Fruit fly (Drosophila melanogaster) whole organism, embryonic: ENCODE data around the gene Catsup.

Experiments used
- Adf1 ChIP-seq: fragments of 200-800 bp; sonication (Bioruptor generic); IDR thresholded peaks from 2 replicates; pipeline ENCODE4 v1.3.6; 2022; ENCODE audit warnings: missing biosample characterization, missing genetic modification characterization
- Antp ChIP-seq: fragments of 200-800 bp; sonication (Bioruptor generic); optimal IDR thresholded peaks from 3 replicates; lab custom pipeline; 2016; ENCODE audit warnings: missing biosample characterization, missing genetic modification characterization
- CG10979 ChIP-seq: fragments of 200-800 bp; sonication (Bioruptor generic); optimal IDR thresholded peaks from 2 replicates; lab custom pipeline; 2018; ENCODE audit warnings: missing biosample characterization, mild to moderate bottlenecking, missing genetic modification characterization, moderate library complexity
- CG11456 ChIP-seq: fragments of 200-800 bp; sonication (Bioruptor generic); IDR thresholded peaks from 3 replicates; pipeline ENCODE4 v1.3.6; 2022; ENCODE audit warnings: missing biosample characterization, missing genetic modification characterization
- CG12104 ChIP-seq: fragments of 200-800 bp; sonication (Bioruptor generic); optimal IDR thresholded peaks from 3 replicates; lab custom pipeline; 2016; ENCODE audit warnings: missing biosample characterization, missing genetic modification characterization
- CG12219 ChIP-seq: fragments of 200-800 bp; sonication (Bioruptor generic); optimal IDR thresholded peaks from 3 replicates; lab custom pipeline; 2018; ENCODE audit warnings: missing biosample characterization, mild to moderate bottlenecking, missing genetic modification characterization
- CG15073 ChIP-seq: fragments of 200-800 bp; sonication (Bioruptor generic); optimal IDR thresholded peaks from 2 replicates; lab custom pipeline; 2016; ENCODE audit warnings: missing biosample characterization, missing genetic modification characterization
- CG17361 ChIP-seq: fragments of 200-800 bp; sonication (Bioruptor generic); IDR thresholded peaks from 3 replicates; pipeline ENCODE4 v1.3.6; 2022; ENCODE audit warnings: missing biosample characterization, missing genetic modification characterization
- CG18764 ChIP-seq: fragments of 200-800 bp; sonication (Bioruptor generic); optimal IDR thresholded peaks from 3 replicates; lab custom pipeline; 2016; ENCODE audit warnings: missing biosample characterization, missing genetic modification characterization
- CG2199 ChIP-seq: fragments of 200-800 bp; sonication (Bioruptor generic); IDR thresholded peaks from 3 replicates; pipeline ENCODE4 v1.3.6; 2022; ENCODE audit warnings: missing biosample characterization, missing genetic modification characterization
- CG2202 ChIP-seq: fragments of 200-800 bp; sonication (Bioruptor generic); optimal IDR thresholded peaks from 2 replicates; lab custom pipeline; 2018; ENCODE audit warnings: missing biosample characterization, mild to moderate bottlenecking, missing genetic modification characterization
- CG43689 ChIP-seq: fragments of 200-800 bp; sonication (Bioruptor generic); IDR thresholded peaks from 2 replicates; pipeline ENCODE4 v1.3.6; 2022; ENCODE audit warnings: missing biosample characterization, missing genetic modification characterization
- CG7271 ChIP-seq: fragments of 200-800 bp; sonication (Bioruptor generic); optimal IDR thresholded peaks from 2 replicates; lab custom pipeline; 2018; ENCODE audit warnings: missing biosample characterization, mild to moderate bottlenecking, missing genetic modification characterization, moderate library complexity
- CHES-1-like ChIP-seq: fragments of 200-800 bp; sonication (Bioruptor generic); optimal IDR thresholded peaks from 2 replicates; lab custom pipeline; 2016; ENCODE audit warnings: missing biosample characterization, missing genetic modification characterization
- Dek ChIP-seq: fragments of 200-800 bp; sonication (Bioruptor generic); optimal IDR thresholded peaks from 3 replicates; lab custom pipeline; 2019; ENCODE audit warnings: missing biosample characterization, mild to moderate bottlenecking, missing genetic modification characterization, moderate library complexity
- Dfd ChIP-seq, 2 experiments: fragments of >200 bp; optimal IDR thresholded peaks; 2 replicates each; lab custom pipeline; 2017; ENCODE audit warnings: missing biosample characterization in 2 of 2, missing genetic modification characterization in 2 of 2
- Ets65A ChIP-seq: fragments of 200-800 bp; sonication (Bioruptor generic); peaks from one replicate; lab custom pipeline; 2016; ENCODE audit warnings: missing biosample characterization, missing genetic modification characterization
- Fer1 ChIP-seq: fragments of 200-800 bp; sonication (Bioruptor generic); optimal IDR thresholded peaks from 2 replicates; lab custom pipeline; 2017; ENCODE audit warnings: missing biosample characterization, mild to moderate bottlenecking, missing genetic modification characterization
- HmgD ChIP-seq: fragments of 200-800 bp; sonication (Bioruptor generic); optimal IDR thresholded peaks from 3 replicates; lab custom pipeline; 2016; ENCODE audit warnings: missing biosample characterization, missing genetic modification characterization
- Hsf ChIP-seq: fragments of 200-800 bp; sonication (Bioruptor generic); optimal IDR thresholded peaks from 3 replicates; lab custom pipeline; 2016; ENCODE audit warnings: missing biosample characterization, missing genetic modification characterization
- Nf-YA ChIP-seq: fragments of 200-800 bp; sonication (Bioruptor generic); IDR thresholded peaks from 2 replicates; pipeline ENCODE4 v1.3.6; 2022; ENCODE audit warnings: missing biosample characterization, missing genetic modification characterization
- Nf-YB ChIP-seq: fragments of 200-800 bp; sonication (Bioruptor generic); optimal IDR thresholded peaks from 3 replicates; lab custom pipeline; 2019; ENCODE audit warnings: missing biosample characterization, mild to moderate bottlenecking, missing genetic modification characterization, moderate library complexity
- Scr ChIP-seq: fragments of 200-800 bp; sonication (Bioruptor generic); IDR thresholded peaks from 2 replicates; pipeline ENCODE4 v1.3.6; 2022; ENCODE audit warnings: missing biosample characterization, missing genetic modification characterization; ENCODE audit not compliant: partially characterized antibody
- Xrp1 ChIP-seq: fragments of 200-800 bp; sonication (Bioruptor generic); IDR thresholded peaks from 2 replicates; pipeline ENCODE4 v1.3.6; 2022; ENCODE audit warnings: missing biosample characterization, missing genetic modification characterization
- ash1 ChIP-seq: fragments of 200-800 bp; sonication (Bioruptor generic); optimal IDR thresholded peaks from 2 replicates; lab custom pipeline; 2018; ENCODE audit warnings: missing biosample characterization, mild to moderate bottlenecking, missing genetic modification characterization
- ato ChIP-seq: fragments of 200-800 bp; sonication (Bioruptor generic); IDR thresholded peaks from 2 replicates; pipeline ENCODE4 v1.3.6; 2022; ENCODE audit warnings: missing biosample characterization, missing genetic modification characterization; ENCODE audit not compliant: partially characterized antibody
- cas ChIP-seq: fragments of 200-800 bp; sonication (Bioruptor generic); IDR thresholded peaks from 2 replicates; pipeline ENCODE4 v1.3.6; 2022; ENCODE audit warnings: missing biosample characterization, missing genetic modification characterization
- chinmo ChIP-seq: fragments of 200-800 bp; sonication (Bioruptor generic); IDR thresholded peaks from 4 replicates; pipeline ENCODE4 v1.3.6; 2022; ENCODE audit warnings: missing biosample characterization, missing genetic modification characterization; ENCODE audit not compliant: partially characterized antibody
- corto ChIP-seq: fragments of 200-800 bp; sonication (Bioruptor generic); optimal IDR thresholded peaks from 2 replicates; lab custom pipeline; 2016; ENCODE audit warnings: missing biosample characterization, mild to moderate bottlenecking, missing genetic modification characterization, moderate library complexity
- dati ChIP-seq: fragments of 200-800 bp; sonication (Bioruptor generic); IDR thresholded peaks from 2 replicates; pipeline ENCODE4 v1.3.6; 2022; ENCODE audit warnings: missing biosample characterization, missing genetic modification characterization
- dimm ChIP-seq: fragments of 200-800 bp; sonication (Bioruptor generic); IDR thresholded peaks from 2 replicates; pipeline ENCODE4 v1.3.6; 2022; ENCODE audit warnings: missing biosample characterization, missing genetic modification characterization
- dmrt99B ChIP-seq: fragments of 200-800 bp; sonication (Bioruptor generic); optimal IDR thresholded peaks from 2 replicates; lab custom pipeline; 2018; ENCODE audit warnings: missing biosample characterization, mild to moderate bottlenecking, missing genetic modification characterization, moderate library complexity
- esg ChIP-seq: fragments of 200-800 bp; sonication (Bioruptor generic); conservative IDR thresholded peaks from 2 replicates; pipeline ENCODE4 v1.3.6; 2022; ENCODE audit warnings: missing biosample characterization, missing genetic modification characterization
- fru ChIP-seq: fragments of >200 bp; optimal IDR thresholded peaks from 2 replicates; lab custom pipeline; 2017
- gt ChIP-seq: fragments of 200-800 bp; sonication (Bioruptor generic); IDR thresholded peaks from 2 replicates; pipeline ENCODE4 v1.3.6; 2022; ENCODE audit warnings: missing biosample characterization, missing genetic modification characterization
- h ChIP-seq: fragments of >200 bp; optimal IDR thresholded peaks from 2 replicates; lab custom pipeline; 2017
- hkb ChIP-seq, 2 experiments: fragments of 200-800 bp in 1 of 2; fragments of >200 bp in 1 of 2; sonication (Bioruptor generic) in 1 of 2; IDR thresholded peaks in 1 of 2; optimal IDR thresholded peaks in 1 of 2; 2 replicates each; pipeline versions ENCODE4 v1.3.6 to Lab custom; 2017 to 2022; ENCODE audit warnings: missing biosample characterization in 1 of 2, missing genetic modification characterization in 1 of 2
- knrl ChIP-seq: fragments of 200-800 bp; sonication (Bioruptor generic); IDR thresholded peaks from 3 replicates; pipeline ENCODE4 v1.3.6; 2022; ENCODE audit warnings: missing biosample characterization, missing genetic modification characterization; ENCODE audit not compliant: partially characterized antibody
- luna ChIP-seq: fragments of 200-800 bp; sonication (Bioruptor generic); optimal IDR thresholded peaks from 2 replicates; lab custom pipeline; 2016; ENCODE audit warnings: missing biosample characterization, missing genetic modification characterization
- mam ChIP-seq: fragments of 200-800 bp; sonication (Bioruptor generic); optimal IDR thresholded peaks from 3 replicates; lab custom pipeline; 2016; ENCODE audit warnings: missing biosample characterization, missing genetic modification characterization
- nerfin-1 ChIP-seq: fragments of 200-800 bp; sonication (Bioruptor generic); optimal IDR thresholded peaks from 3 replicates; lab custom pipeline; 2019; ENCODE audit warnings: missing biosample characterization, mild to moderate bottlenecking, missing genetic modification characterization, moderate library complexity
- row ChIP-seq: fragments of 200-800 bp; sonication (Bioruptor generic); IDR thresholded peaks from 3 replicates; pipeline ENCODE4 v1.3.6; 2022; ENCODE audit warnings: missing biosample characterization, missing genetic modification characterization
- salm ChIP-seq: fragments of 200-800 bp; sonication (Bioruptor generic); optimal IDR thresholded peaks from 2 replicates; lab custom pipeline; 2018; ENCODE audit warnings: missing biosample characterization, mild to moderate bottlenecking, missing genetic modification characterization
- scrt ChIP-seq: fragments of 200-800 bp; sonication (Bioruptor generic); optimal IDR thresholded peaks from 2 replicates; lab custom pipeline; 2018; ENCODE audit warnings: missing biosample characterization, mild to moderate bottlenecking, missing genetic modification characterization, moderate library complexity
- sens ChIP-seq: fragments of 200-800 bp; sonication (Bioruptor generic); peaks from one replicate; lab custom pipeline; 2016; ENCODE audit warnings: missing biosample characterization, missing genetic modification characterization
- slp2 ChIP-seq: fragments of 200-800 bp; sonication (Bioruptor generic); optimal IDR thresholded peaks from 2 replicates; lab custom pipeline; 2016; ENCODE audit warnings: missing biosample characterization, missing genetic modification characterization
- so ChIP-seq: fragments of 200-800 bp; sonication (Bioruptor generic); IDR thresholded peaks from 3 replicates; pipeline ENCODE4 v1.3.6; 2022; ENCODE audit warnings: missing biosample characterization, missing genetic modification characterization
- ssp ChIP-seq: fragments of 200-800 bp; sonication (Bioruptor generic); IDR thresholded peaks from 2 replicates; pipeline ENCODE4 v1.3.6; 2022; ENCODE audit warnings: missing biosample characterization, missing genetic modification characterization
- tll ChIP-seq, 2 experiments: fragments of 200-800 bp in 1 of 2; fragments of >200 bp in 1 of 2; sonication (Bioruptor generic) in 1 of 2; optimal IDR thresholded peaks; 2 replicates each; lab custom pipeline; 2017 to 2019; ENCODE audit warnings: missing biosample characterization in 2 of 2, missing genetic modification characterization in 2 of 2, mild to moderate bottlenecking in 1 of 2, moderate library complexity in 1 of 2
- ttk ChIP-seq: fragments of 200-800 bp; sonication (Bioruptor generic); IDR thresholded peaks from 2 replicates; pipeline ENCODE4 v2.1.2; 2022; ENCODE audit warnings: missing biosample characterization, missing genetic modification characterization

Catsup gene

DNA sequence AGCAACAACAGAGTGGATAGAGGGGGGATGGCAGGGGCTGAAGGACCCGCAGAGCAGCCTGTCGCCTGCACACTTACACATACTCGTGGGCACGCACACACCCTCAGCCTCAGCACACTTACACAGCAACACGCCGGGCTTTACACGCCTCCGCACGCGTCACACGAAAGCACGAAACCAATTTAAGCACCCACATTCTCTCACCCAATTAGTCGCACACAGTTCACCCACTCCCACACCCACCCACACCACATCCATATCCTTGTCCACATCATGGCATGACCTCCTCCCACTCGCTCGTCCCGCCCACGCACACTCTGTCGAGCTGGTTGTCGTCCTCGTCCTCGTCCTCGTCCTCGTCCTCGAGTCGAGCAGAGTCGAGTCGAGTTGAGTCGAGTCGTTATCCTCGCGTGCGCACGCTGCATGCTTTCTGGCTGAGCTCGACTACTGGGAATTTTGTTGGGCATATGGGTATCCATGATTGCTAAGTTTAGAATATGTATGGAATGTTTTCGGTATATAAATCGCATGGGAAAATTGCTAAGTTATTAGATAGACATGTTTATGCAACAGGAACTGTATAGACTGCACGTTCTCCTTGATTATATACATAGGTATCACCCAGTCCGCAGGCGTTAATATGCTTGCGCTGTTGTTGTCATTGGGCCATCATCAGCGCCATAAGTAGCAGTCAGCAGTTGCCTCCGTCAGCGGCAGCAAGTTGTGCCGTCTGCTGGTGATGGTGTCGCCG, 29.6 kb upstream of the Catsup start (continued):
- TF ChIP-seq Antp (GFP tag; lab: Kevin White, UChicago) (peak; percentile 86), gt (GFP tag; lab: Robert Waterston, UW) (0 out of 2 replicates have a peak, but pooled peaks have one; percentile 36), tll (GFP tag; optimal IDR thresholded peaks at IDR 0.05; lab: Kevin White, UChicago) (no peak), esg (GFP tag; lab: Robert Waterston, UW) (peak; percentile 86), Ets65A (GFP tag; lab: Kevin White, UChicago) (peak; percentile 94), CG17361 (GFP tag; lab: Robert Waterston, UW) (peak; percentile 75), ato (GFP tag; lab: Robert Waterston, UW) (no peak), slp2 (GFP tag; lab: Kevin White, UChicago) (peak; percentile 69), salm (tag; lab: Kevin White, UChicago) (peak; percentile 51), Scr (GFP tag; lab: Robert Waterston, UW) (no peak), so (peak; percentile 71; the same call in 2 of the 3 replicates), Adf1 (GFP tag; lab: Robert Waterston, UW) (peak; percentile 65; the same call in 1 of the 2 replicates), row (GFP tag; lab: Robert Waterston, UW) (peak; percentile 95), Dfd (GFP tag; optimal IDR thresholded peaks at IDR 0.05; lab: Kevin White, UChicago) (no peak), CG11456 (GFP tag; lab: Robert Waterston, UW) (peak; percentile 85), ash1 (peak; percentile 13), CG12104 (GFP tag; lab: Kevin White, UChicago) (peak; percentile 18), chinmo (no peak), h (lab: Kevin White, UChicago) (no peak), Dek (tag; lab: Kevin White, UChicago) (peak; percentile 77), CHES-1-like (GFP tag; lab: Kevin White, UChicago) (peak; percentile 80), CG12219 (peak; percentile 80), CG7271 (tag; lab: Kevin White, UChicago) (no peak), dati (GFP tag; lab: Robert Waterston, UW) (peak; percentile 43; the same call in 1 of the 2 replicates), CG43689 (GFP tag; lab: Robert Waterston, UW) (peak; percentile 67), CG18764 (GFP tag; lab: Kevin White, UChicago) (peak; percentile 37), dmrt99B (tag; lab: Kevin White, UChicago) (peak; percentile 88), knrl (GFP tag; lab: Robert Waterston, UW) (no peak), scrt (GFP tag; lab: Kevin White, UChicago) (peak; percentile 81), ttk (GFP tag; lab: Robert Waterston, UW) (peak; percentile 86), CG10979 (tag; lab: Kevin White, UChicago) (peak; percentile 75), nerfin-1 (tag; lab: Kevin White, UChicago) (peak; percentile 34), Nf-YB (GFP tag; lab: Kevin White, UChicago) (peak; percentile 53), Nf-YA (peak; percentile 64; the same call in 1 of the 2 replicates), CG2199 (GFP tag; lab: Robert Waterston, UW) (0 out of 3 replicates have a peak, but pooled peaks have one; percentile 52), CG2202 (tag; lab: Kevin White, UChicago) (peak; percentile 5), HmgD (peak; percentile 59), dimm (0 out of 2 replicates have a peak, but pooled peaks have one; percentile 8), Fer1 (GFP tag; lab: Kevin White, UChicago) (peak; percentile 89), corto (GFP tag; lab: Kevin White, UChicago) (peak; percentile 45), cas (peak; percentile 83), ssp (GFP tag; lab: Robert Waterston, UW) (peak; percentile 80), fru (no peak), CG15073 (no peak), sens (GFP tag; lab: Kevin White, UChicago) (peak; percentile 95), Xrp1 (peak; percentile 84), hkb (optimal IDR thresholded peaks at IDR 0.05; lab: Kevin White, UChicago) (no peak), hkb (GFP tag; IDR thresholded peaks at IDR 0.05; lab: Robert Waterston, UW) (peak; percentile 81), Hsf (GFP tag; lab: Kevin White, UChicago) (peak; percentile 78), luna (GFP tag; lab: Kevin White, UChicago) (peak; percentile 55), mam (GFP tag; lab: Kevin White, UChicago) (peak; percentile 88)
